Worm (Caenorhabditis elegans) whole organism, L1 larva: Measurements from ENCODE around the gene T14G8.4.

Experiments
- efl-3 ChIP-seq: fragments of 200-800 bp; sonication (Bioruptor generic); optimal IDR thresholded peaks from 2 replicates; lab custom pipeline; 2018; ENCODE audit warnings: mild to moderate bottlenecking, missing genetic modification characterization, missing compliant biosample characterization
- mab-9 ChIP-seq: fragments of 200-800 bp; sonication (Bioruptor generic); IDR thresholded peaks from 2 replicates; pipeline ENCODE4 v1.3.6; 2022; ENCODE audit warnings: missing genetic modification reagents, missing genetic modification characterization, missing compliant biosample characterization
- sptf-1 ChIP-seq: fragments of 150-350 bp; optimal IDR thresholded peaks from 2 replicates; lab custom pipeline; 2014; ENCODE audit warnings: missing biosample characterization, missing genetic modification characterization
- unc-62 ChIP-seq: fragments of 150-350 bp; optimal IDR thresholded peaks from 2 replicates; lab custom pipeline; 2014; ENCODE audit warnings: missing biosample characterization, missing genetic modification reagents, missing genetic modification characterization
- zag-1 ChIP-seq: fragments of 150-350 bp; optimal IDR thresholded peaks from 2 replicates; lab custom pipeline; 2014; ENCODE audit warnings: missing biosample characterization, missing genetic modification characterization

- TF ChIP-seq sptf-1 (no peak), mab-9 (GFP tag; lab: Robert Waterston, UW) (no peak), efl-3 (GFP tag; lab: Kevin White, UChicago) (no peak), zag-1 (tag; lab: Kevin White, UChicago) (no peak), unc-62 (no peak)
These were observed 48.3 kb downstream of the T14G8.4 start for ce11 chrX:12815367-12815766.
